Fruit fly (Drosophila melanogaster): ENCODE data around the gene pins.

Gene pins

DNA sequence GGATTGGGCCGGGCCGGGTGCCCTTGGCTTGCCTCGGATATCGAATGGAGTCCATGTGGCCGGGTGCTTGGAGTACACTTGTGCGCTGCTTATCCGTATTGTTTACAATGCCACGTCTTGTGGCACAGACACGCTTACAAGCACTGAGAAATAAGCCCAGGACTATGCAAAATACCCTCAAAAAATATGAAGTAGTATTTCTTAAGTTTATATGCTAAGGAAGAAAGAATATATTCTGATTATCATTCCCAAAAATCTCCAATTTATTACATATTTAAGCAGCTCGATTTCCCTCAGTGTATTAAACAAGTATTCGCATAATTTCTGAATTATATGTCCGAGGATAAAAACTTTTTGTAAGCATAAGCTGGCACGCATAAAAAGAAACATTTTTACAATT lies 39.2 kb downstream of the pins start (continued):
- TF ChIP-seq Hmr (GFP tag; optimal IDR thresholded peaks at IDR 0.05): peak; percentile 46
- no peak for TF ChIP-seq pnt (GFP tag; optimal IDR thresholded peaks at IDR 0.05)
- TF ChIP-seq Ptx1 (GFP tag; IDR thresholded peaks at IDR 0.05): 0 out of 2 replicates have a peak, but pooled peaks have one; percentile 19
- no peak for TF ChIP-seq Hr3 (GFP tag; optimal IDR thresholded peaks at IDR 0.05)
- TF ChIP-seq CG2678 (tag; optimal IDR thresholded peaks at IDR 0.05): peak; percentile 45
- 0 out of 2 replicates have a peak, but pooled peaks have one; percentile 8 for TF ChIP-seq HLH3B (GFP tag; IDR thresholded peaks at IDR 0.05)
- no peak for TF ChIP-seq fru (optimal IDR thresholded peaks at IDR 0.05)
- TF ChIP-seq vvl (GFP tag; IDR thresholded peaks at IDR 0.05): peak; percentile 35; the same call in 1 of the 2 replicates
- TF ChIP-seq Med (GFP tag): peak; percentile 72

dm6 chr3R:27622993-27623392 lies 40.4 kb downstream of the pins start:
- TF ChIP-seq ab (GFP tag; optimal IDR thresholded peaks at IDR 0.05) (no peak), Ets65A (GFP tag) (peak; percentile 65), chinmo (GFP tag; IDR thresholded peaks at IDR 0.05; ENCODE audit: partially characterized antibody) (0 out of 4 replicates have a peak, but pooled peaks have one; percentile 19), Ptx1 (GFP tag; IDR thresholded peaks at IDR 0.05) (no peak), crol (GFP tag; IDR thresholded peaks at IDR 0.05) (peak; percentile 54), D19A (tag; optimal IDR thresholded peaks at IDR 0.05) (peak; percentile 74), Ravus (GFP tag; IDR thresholded peaks at IDR 0.05) (no peak), abd-A (tag; optimal IDR thresholded peaks at IDR 0.05) (peak; percentile 86), CG13894 (tag; optimal IDR thresholded peaks at IDR 0.05) (peak; percentile 17), luna (GFP tag; optimal IDR thresholded peaks at IDR 0.05) (no peak)

DNA sequence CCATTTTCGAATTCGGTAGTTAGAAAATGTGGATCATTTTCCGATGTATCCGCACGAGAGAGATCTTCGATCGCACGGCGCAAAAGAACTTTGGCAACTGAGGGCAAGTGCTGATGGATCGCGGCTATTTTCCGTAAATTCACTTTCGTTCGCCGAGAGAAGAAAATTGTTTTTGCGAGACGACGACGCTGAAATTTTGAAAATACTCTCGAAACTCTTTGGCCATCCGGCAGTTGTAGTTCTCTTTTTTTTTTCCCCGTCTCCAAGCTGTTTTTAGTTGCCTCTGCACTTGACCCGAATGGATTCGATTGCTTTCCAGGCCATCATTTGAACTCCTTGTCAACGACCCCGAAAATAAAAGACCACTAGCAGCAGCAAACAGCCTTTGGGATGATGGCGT lies 43.3 kb downstream of the pins start, which contains the start of gene CG5612:
TSS of gene CG5612 (minus strand) at position 101 of the 400 bp plus-strand sequence.
- TF ChIP-seq Sry-δ (GFP tag; optimal IDR thresholded peaks at IDR 0.05): no peak
- TF ChIP-seq dm (GFP tag; optimal IDR thresholded peaks at IDR 0.05): no peak
- TF ChIP-seq Tbp (GFP tag; optimal IDR thresholded peaks at IDR 0.05): no peak
- no peak for TF ChIP-seq tio (GFP tag; optimal IDR thresholded peaks at IDR 0.05)
- no peak for TF ChIP-seq CG42726 (GFP tag; IDR thresholded peaks at IDR 0.05; ENCODE audit: partially characterized antibody)
- no peak for TF ChIP-seq abd-A (tag; optimal IDR thresholded peaks at IDR 0.05)
- no peak for TF ChIP-seq sug (tag; optimal IDR thresholded peaks at IDR 0.05)
- TF ChIP-seq CG3726 (GFP tag; IDR thresholded peaks at IDR 0.05): no peak
- no peak for TF ChIP-seq HLH54F (GFP tag; optimal IDR thresholded peaks at IDR 0.05)
- no peak for TF ChIP-seq twi (tag; optimal IDR thresholded peaks at IDR 0.05)
- no peak for TF ChIP-seq pita (GFP tag; optimal IDR thresholded peaks at IDR 0.05)

Data from whole organism, embryonic.